Worm (Caenorhabditis elegans): ENCODE measurements around the gene unc-8.
A peak's percentile ranks its signal among the peaks of the same experiment; 100 is the strongest.

The unc-8 gene

ce11 chrIV:7184597-7184996 lies 12.4 kb upstream of the unc-8 start, which contains the start of gene clec-179:
clec-179 (minus strand) TSS chrIV:7184697.
- TF ChIP-seq hlh-13 (GFP tag; optimal IDR thresholded peaks at IDR 0.05), result no peak
- no peak for TF ChIP-seq unc-86 (tag; optimal IDR thresholded peaks at IDR 0.05)
- TF ChIP-seq unc-42 (tag; optimal IDR thresholded peaks at IDR 0.05), result no peak

ce11 chrIV:7186756-7187155 lies 10.2 kb upstream of the unc-8 start, which contains the start of gene str-249:
str-249 (minus strand) TSS chrIV:7186856.
- no peak for TF ChIP-seq ceh-24 (tag; optimal IDR thresholded peaks at IDR 0.05)
- TF ChIP-seq unc-42 (tag; optimal IDR thresholded peaks at IDR 0.05), result no peak
- no peak for TF ChIP-seq T23F11.4 (GFP tag; optimal IDR thresholded peaks at IDR 0.05)
- TF ChIP-seq ceh-45 (GFP tag; IDR thresholded peaks at IDR 0.05), result no peak
- no peak for TF ChIP-seq hlh-6 (tag; optimal IDR thresholded peaks at IDR 0.05)
- TF ChIP-seq ceh-22 (tag; optimal IDR thresholded peaks at IDR 0.05), result no peak
- TF ChIP-seq fkh-6 (tag; optimal IDR thresholded peaks at IDR 0.05), result no peak
- no peak for TF ChIP-seq elt-2 (tag; optimal IDR thresholded peaks at IDR 0.05)
- no peak for TF ChIP-seq K02D7.2 (tag; optimal IDR thresholded peaks at IDR 0.05)
- no peak for TF ChIP-seq elt-4 (tag; optimal IDR thresholded peaks at IDR 0.05)
- no peak for TF ChIP-seq ceh-14 (tag; optimal IDR thresholded peaks at IDR 0.05)
- TF ChIP-seq unc-55 (GFP tag; optimal IDR thresholded peaks at IDR 0.05), result no peak
- TF ChIP-seq pha-4 (tag; optimal IDR thresholded peaks at IDR 0.05), result no peak
- no peak for TF ChIP-seq sox-4 (tag; optimal IDR thresholded peaks at IDR 0.05)

ce11 chrIV:7188030-7188429 lies 8.9 kb upstream of the unc-8 start, which contains the start of gene C42D4.13:
C42D4.13 (minus strand) TSS chrIV:7188130.
- TF ChIP-seq syd-9 (tag; optimal IDR thresholded peaks at IDR 0.05), result no peak
- no peak for TF ChIP-seq F13H6.1 (tag; optimal IDR thresholded peaks at IDR 0.05)
- no peak for TF ChIP-seq C38D4.7 (GFP tag; optimal IDR thresholded peaks at IDR 0.05)
- TF ChIP-seq zip-5 (tag; optimal IDR thresholded peaks at IDR 0.05), result no peak
- no peak for TF ChIP-seq ceh-19 (GFP tag; optimal IDR thresholded peaks at IDR 0.05)
- no peak for TF ChIP-seq unc-55 (GFP tag; optimal IDR thresholded peaks at IDR 0.05)

ce11 chrIV:7188528-7189422 lies 8.2 kb upstream of the unc-8 start, which contains the start of gene srlf-7:
srlf-7 (plus strand) TSS chrIV:7189287.
- TF ChIP-seq elt-2 (tag; optimal IDR thresholded peaks at IDR 0.05) (peak; percentile 88), ceh-45 (GFP tag; IDR thresholded peaks at IDR 0.05) (no peak), ceh-2 (tag; optimal IDR thresholded peaks at IDR 0.05) (no peak), ref-2 (tag; optimal IDR thresholded peaks at IDR 0.05) (no peak), unc-42 (tag; optimal IDR thresholded peaks at IDR 0.05) (peak; percentile 44), pqm-1 (tag; optimal IDR thresholded peaks at IDR 0.05) (peak; percentile 27)

- peak; percentile 49 for TF ChIP-seq elt-2 (tag; optimal IDR thresholded peaks at IDR 0.05)
- no peak for TF ChIP-seq sox-2 (GFP tag; IDR thresholded peaks at IDR 0.05)
- no peak for TF ChIP-seq unc-55 (GFP tag; optimal IDR thresholded peaks at IDR 0.05)
- no peak for TF ChIP-seq lin-11 (tag; optimal IDR thresholded peaks at IDR 0.05)
- no peak for TF ChIP-seq Y22D7AL.16 (tag; optimal IDR thresholded peaks at IDR 0.05)
Observed at ce11 chrIV:7190409-7190808, 6.5 kb upstream of the unc-8 start.

- TF ChIP-seq npax-4 (tag; optimal IDR thresholded peaks at IDR 0.05) (no peak), ceh-18 (tag; optimal IDR thresholded peaks at IDR 0.05) (no peak), C08G9.2 (tag; optimal IDR thresholded peaks at IDR 0.05) (no peak), ceh-48 (tag; optimal IDR thresholded peaks at IDR 0.05) (no peak), pha-4 (tag; optimal IDR thresholded peaks at IDR 0.05) (no peak), syd-9 (tag; optimal IDR thresholded peaks at IDR 0.05) (no peak), elt-4 (tag; optimal IDR thresholded peaks at IDR 0.05) (no peak), ceh-2 (tag; optimal IDR thresholded peaks at IDR 0.05) (no peak), ceh-19 (GFP tag; optimal IDR thresholded peaks at IDR 0.05) (no peak), tbx-7 (tag; optimal IDR thresholded peaks at IDR 0.05) (no peak), mec-3 (tag; optimal IDR thresholded peaks at IDR 0.05; ENCODE audit: borderline replicate concordance) (no peak), hlh-15 (tag; optimal IDR thresholded peaks at IDR 0.05) (no peak), nfya-1 (tag; optimal IDR thresholded peaks at IDR 0.05) (no peak)
Observed at ce11 chrIV:7191745-7192144, 5.2 kb upstream of the unc-8 start, which contains the start of gene R13A1.5. R13A1.5 (minus strand) TSS chrIV:7191845.
